Worm (Caenorhabditis elegans): ENCODE measurements around the gene H04J21.1.

- TF ChIP-seq nhr-237 (tag; optimal IDR thresholded peaks at IDR 0.05): no peak
- TF ChIP-seq nhr-25 (tag; optimal IDR thresholded peaks at IDR 0.05): no peak
- no peak for TF ChIP-seq blmp-1 (tag; optimal IDR thresholded peaks at IDR 0.05; ENCODE audit: insufficient read depth)
- TF ChIP-seq nhr-6 (tag; optimal IDR thresholded peaks at IDR 0.05): no peak
- no peak for TF ChIP-seq zag-1 (tag; optimal IDR thresholded peaks at IDR 0.05)
- no peak for TF ChIP-seq unc-39 (tag; optimal IDR thresholded peaks at IDR 0.05)
- TF ChIP-seq lsy-2 (tag; optimal IDR thresholded peaks at IDR 0.05): no peak
- no peak for TF ChIP-seq unc-62 (GFP tag; optimal IDR thresholded peaks at IDR 0.05)
- no peak for TF ChIP-seq snpc-4 (tag; optimal IDR thresholded peaks at IDR 0.05)
- TF ChIP-seq nhr-12 (tag; optimal IDR thresholded peaks at IDR 0.05): no peak
- no peak for TF ChIP-seq lin-13 (GFP tag; optimal IDR thresholded peaks at IDR 0.05)
Observed at ce11 chrIII:2329336-2329735, 42.4 kb downstream of the H04J21.1 start, which contains the start of gene Y54F10BM.12.

Data from whole organism, L2 larva.